Worm (Caenorhabditis elegans): Measurements from ENCODE around the gene R151.2.
A peak's percentile ranks its signal among the peaks of the same experiment; 100 is the strongest.

R151.2 gene

DNA sequence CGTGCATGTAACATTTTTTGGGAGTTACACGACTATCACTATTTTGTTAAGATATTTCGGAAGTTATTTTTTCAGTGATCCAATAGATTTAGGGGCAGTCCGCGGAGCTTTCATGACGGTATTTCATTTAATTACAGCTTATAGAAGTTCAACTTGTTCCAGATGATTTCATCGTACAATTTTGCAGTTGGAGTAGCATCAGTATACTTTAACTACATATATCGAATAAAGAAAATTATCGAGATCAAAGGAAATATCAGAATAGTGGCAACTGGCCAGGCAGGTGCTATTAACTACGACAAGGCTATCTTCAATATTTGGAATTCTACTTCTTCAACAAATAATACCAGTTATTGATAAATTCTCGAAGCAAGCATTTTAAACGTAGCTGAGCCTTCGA lies 31.3 kb upstream of the R151.2 start (continued):
- TF ChIP-seq Y56A3A.18 (GFP tag; IDR thresholded peaks at IDR 0.05) (peak; percentile 45; the same call in 1 of the 2 replicates), snpc-1.1 (tag; optimal IDR thresholded peaks at IDR 0.05; ENCODE audit: insufficient read depth) (no peak), madf-8 (GFP tag; conservative IDR thresholded peaks at IDR 0.05) (no peak), F52B5.7 (tag; optimal IDR thresholded peaks at IDR 0.05) (peak; percentile 8), lin-26 (GFP tag; IDR thresholded peaks at IDR 0.05) (peak; percentile 78), sptf-2 (GFP tag; optimal IDR thresholded peaks at IDR 0.05) (no peak), ceh-100 (GFP tag; IDR thresholded peaks at IDR 0.05) (no peak), hsf-1 (GFP tag; IDR thresholded peaks at IDR 0.05) (peak; percentile 65; the same call in 1 of the 2 replicates), ztf-18 (tag; optimal IDR thresholded peaks at IDR 0.05) (peak; percentile 32), tbp1 (GFP tag; optimal IDR thresholded peaks at IDR 0.05) (peak; percentile 35), tbx-9 (tag; optimal IDR thresholded peaks at IDR 0.05; ENCODE audit: borderline replicate concordance) (no peak), lin-54 (GFP tag; optimal IDR thresholded peaks at IDR 0.05) (peak; percentile 57), F39B2.1 (GFP tag; IDR thresholded peaks at IDR 0.05) (peak; percentile 59; the same call in 1 of the 2 replicates), efl-1 (GFP tag; optimal IDR thresholded peaks at IDR 0.05) (no peak), nfyb-1 (GFP tag; IDR thresholded peaks at IDR 0.05) (peak; percentile 50; the same call in 1 of the 2 replicates), nhr-27 (tag; optimal IDR thresholded peaks at IDR 0.05) (no peak), mes-4 (tag; optimal IDR thresholded peaks at IDR 0.05) (no peak), aptf-3 (GFP tag; IDR thresholded peaks at IDR 0.05) (0 out of 2 replicates have a peak, but pooled peaks have one; percentile 10), snpc-3.4 (tag; optimal IDR thresholded peaks at IDR 0.05) (peak; percentile 3), lsl-1 (GFP tag; optimal IDR thresholded peaks at IDR 0.05) (peak; percentile 29), mcd-1 (GFP tag; IDR thresholded peaks at IDR 0.05) (peak; percentile 41; the same call in 1 of the 2 replicates), attf-3 (GFP tag; conservative IDR thresholded peaks at IDR 0.05) (no peak), F23B12.7 (tag; optimal IDR thresholded peaks at IDR 0.05; ENCODE audit: insufficient read depth) (no peak), F55B11.4 (tag; optimal IDR thresholded peaks at IDR 0.05; ENCODE audit: borderline replicate concordance, insufficient read depth) (no peak), sea-2 (GFP tag; IDR thresholded peaks at IDR 0.05) (no peak), ztf-22 (GFP tag; optimal IDR thresholded peaks at IDR 0.05) (no peak), fkh-3 (tag; optimal IDR thresholded peaks at IDR 0.05) (no peak), athp-1 (tag; optimal IDR thresholded peaks at IDR 0.05) (peak; percentile 71), madf-6 (GFP tag; IDR thresholded peaks at IDR 0.05) (peak; percentile 72), ceh-91 (GFP tag; IDR thresholded peaks at IDR 0.05) (no peak), C17E4.6 (GFP tag; IDR thresholded peaks at IDR 0.05) (no peak), mel-28 (tag; optimal IDR thresholded peaks at IDR 0.05; ENCODE audit: borderline replicate concordance) (no peak), attf-5 (GFP tag; optimal IDR thresholded peaks at IDR 0.05) (no peak), lin-40 (tag; optimal IDR thresholded peaks at IDR 0.05) (no peak), pbrm-1 (GFP tag; IDR thresholded peaks at IDR 0.05) (peak; percentile 51; the same call in 1 of the 2 replicates), rec-8 (tag; optimal IDR thresholded peaks at IDR 0.05) (no peak), nhr-120 (GFP tag; IDR thresholded peaks at IDR 0.05) (no peak), ekl-4 (GFP tag; IDR thresholded peaks at IDR 0.05) (peak; percentile 86), F49E8.2 (tag; optimal IDR thresholded peaks at IDR 0.05; ENCODE audit: insufficient read depth) (peak; percentile 51)

All from whole organism, young adult.